Worm (Caenorhabditis elegans): ENCODE data around the gene gba-4.

DNA sequence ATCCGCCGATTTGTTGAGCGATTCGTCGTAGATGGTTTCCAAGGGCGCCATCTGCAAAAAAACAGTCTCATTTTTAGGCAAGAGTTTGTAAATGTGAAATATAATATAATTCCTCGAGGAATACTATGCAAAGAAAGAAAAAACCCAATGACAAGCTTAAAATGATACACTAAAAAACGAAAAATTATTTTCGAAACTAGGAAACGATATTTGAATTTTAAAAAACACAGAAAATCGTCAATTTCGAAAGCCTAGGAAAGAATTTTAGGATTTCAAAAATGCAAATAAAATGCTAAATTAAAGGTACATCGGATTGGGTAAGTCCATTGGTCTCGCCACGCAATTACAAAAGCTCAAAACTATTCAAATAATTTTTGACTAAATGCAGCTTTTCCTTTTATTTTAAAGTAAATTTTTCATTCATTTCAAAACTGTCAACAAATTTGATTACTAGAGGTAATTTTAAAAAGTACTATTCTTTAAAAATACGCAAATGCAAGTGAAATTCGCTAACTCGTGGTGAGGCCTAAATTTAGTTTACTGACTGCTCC is 40.9 kb upstream of the gba-4 start, which contains the start of the genes htp-1 and ZK616.5:
- TF ChIP-seq nhr-11 (tag; optimal IDR thresholded peaks at IDR 0.05) (no peak), lir-3 (tag; optimal IDR thresholded peaks at IDR 0.05) (no peak), madf-9 (GFP tag; conservative IDR thresholded peaks at IDR 0.05) (no peak), vab-7 (GFP tag; IDR thresholded peaks at IDR 0.05) (no peak), nhr-28 (tag; optimal IDR thresholded peaks at IDR 0.05) (no peak), pqm-1 (tag; optimal IDR thresholded peaks at IDR 0.05) (no peak), zag-1 (tag; optimal IDR thresholded peaks at IDR 0.05) (no peak), nhr-111 (GFP tag; optimal IDR thresholded peaks at IDR 0.05) (no peak), R02D3.7 (tag; optimal IDR thresholded peaks at IDR 0.05) (no peak), lin-39 (tag; optimal IDR thresholded peaks at IDR 0.05) (no peak), nhr-25 (tag; optimal IDR thresholded peaks at IDR 0.05; ENCODE audit: borderline replicate concordance, insufficient read depth) (no peak), ZK546.5 (tag; optimal IDR thresholded peaks at IDR 0.05) (no peak), daf-12 (tag; optimal IDR thresholded peaks at IDR 0.05) (no peak), snpc-4 (tag; optimal IDR thresholded peaks at IDR 0.05) (no peak)

Data from whole organism, L4 larva.